Worm (Caenorhabditis elegans) whole organism, mixed stage, embryonic: ENCODE results near the gene C04C3.4.

Source experiments
- M03D4.4 ChIP-seq: sonication (generic microtip); optimal IDR thresholded peaks from 2 replicates; lab custom pipeline; 2017; ENCODE audit warnings: mild to moderate bottlenecking, missing genetic modification characterization, missing compliant biosample characterization
- bed-3 ChIP-seq: fragments of 200-800 bp; sonication (Bioruptor generic); optimal IDR thresholded peaks from 3 replicates; lab custom pipeline; 2018; ENCODE audit warnings: mild to moderate bottlenecking, missing genetic modification characterization, moderate library complexity, missing compliant biosample characterization
- blmp-1 ChIP-seq: fragments of 150-350 bp; optimal IDR thresholded peaks from 2 replicates; lab custom pipeline; 2014; ENCODE audit warnings: missing biosample characterization, missing genetic modification characterization
- ceh-39 ChIP-seq: fragments of 150-350 bp; optimal IDR thresholded peaks from 2 replicates; lab custom pipeline; 2014; ENCODE audit warnings: missing biosample characterization, missing genetic modification characterization
- ceh-43 ChIP-seq: fragments of 200-800 bp; sonication (Bioruptor generic); optimal IDR thresholded peaks from 2 replicates; lab custom pipeline; 2018; ENCODE audit warnings: mild to moderate bottlenecking, missing genetic modification characterization, moderate library complexity, missing compliant biosample characterization
- ceh-83 ChIP-seq: fragments of 200-800 bp; sonication (Bioruptor generic); optimal IDR thresholded peaks from 2 replicates; lab custom pipeline; 2018; ENCODE audit warnings: mild to moderate bottlenecking, missing genetic modification characterization, missing compliant biosample characterization
- ces-1 ChIP-seq: fragments of 150-350 bp; optimal IDR thresholded peaks from 2 replicates; lab custom pipeline; 2014; ENCODE audit warnings: missing biosample characterization, missing genetic modification reagents, missing genetic modification characterization
- cnd-1 ChIP-seq: fragments of 200-800 bp; sonication (Bioruptor generic); optimal IDR thresholded peaks from 2 replicates; lab custom pipeline; 2018; ENCODE audit warnings: mild to moderate bottlenecking, missing genetic modification characterization, missing compliant biosample characterization
- drap-1 ChIP-seq: fragments of 200-800 bp; sonication (Bioruptor generic); optimal IDR thresholded peaks from 3 replicates; lab custom pipeline; 2018; ENCODE audit warnings: mild to moderate bottlenecking, missing genetic modification characterization, missing compliant biosample characterization
- elt-1 ChIP-seq: sonication (generic microtip); optimal IDR thresholded peaks from 2 replicates; lab custom pipeline; 2017; ENCODE audit warnings: missing genetic modification characterization, mild to moderate bottlenecking, missing compliant biosample characterization, antibody characterized with exemption, moderate library complexity, borderline replicate concordance; ENCODE audit not compliant: insufficient read depth
- elt-3 ChIP-seq: fragments of 150-350 bp; optimal IDR thresholded peaks from 2 replicates; lab custom pipeline; 2014; ENCODE audit warnings: missing biosample characterization, missing genetic modification characterization
- flh-1 ChIP-seq: fragments of 200-800 bp; sonication (Bioruptor generic); optimal IDR thresholded peaks from 2 replicates; lab custom pipeline; 2018; ENCODE audit warnings: mild to moderate bottlenecking, missing genetic modification characterization, moderate library complexity, missing compliant biosample characterization
- ham-2 ChIP-seq: fragments of 200-800 bp; sonication (Bioruptor generic); optimal IDR thresholded peaks from 2 replicates; lab custom pipeline; 2018; ENCODE audit warnings: mild to moderate bottlenecking, missing genetic modification characterization, missing compliant biosample characterization
- hlh-1 ChIP-seq: fragments of 150-350 bp; optimal IDR thresholded peaks from 2 replicates; lab custom pipeline; 2014; ENCODE audit warnings: missing biosample characterization, missing genetic modification reagents, missing genetic modification characterization
- lin-13 ChIP-seq: fragments of 150-350 bp; optimal IDR thresholded peaks from 2 replicates; lab custom pipeline; 2014; ENCODE audit warnings: missing biosample characterization, missing genetic modification characterization
- lin-32 ChIP-seq: fragments of 200-800 bp; sonication (Bioruptor generic); optimal IDR thresholded peaks from 2 replicates; lab custom pipeline; 2018; ENCODE audit warnings: mild to moderate bottlenecking, missing genetic modification characterization, missing compliant biosample characterization
- lsy-2 ChIP-seq: fragments of 150-350 bp; optimal IDR thresholded peaks from 2 replicates; lab custom pipeline; 2014; ENCODE audit warnings: missing biosample characterization, missing genetic modification characterization
- mab-5 ChIP-seq: fragments of 150-350 bp; optimal IDR thresholded peaks from 2 replicates; lab custom pipeline; 2014; ENCODE audit warnings: missing biosample characterization, missing genetic modification characterization
- mep-1 ChIP-seq: fragments of 150-350 bp; optimal IDR thresholded peaks from 2 replicates; lab custom pipeline; 2017; ENCODE audit warnings: missing biosample characterization, missing genetic modification reagents, missing genetic modification characterization, inconsistent platforms
- mls-2 ChIP-seq: sonication (generic microtip); optimal IDR thresholded peaks from 2 replicates; lab custom pipeline; 2016; ENCODE audit warnings: mild to moderate bottlenecking, missing genetic modification characterization, moderate library complexity, missing compliant biosample characterization
- nhr-12 ChIP-seq: fragments of 150-350 bp; optimal IDR thresholded peaks from 2 replicates; lab custom pipeline; 2014; ENCODE audit warnings: missing biosample characterization, missing genetic modification characterization
- nhr-2 ChIP-seq: fragments of 150-350 bp; optimal IDR thresholded peaks from 2 replicates; lab custom pipeline; 2014; ENCODE audit warnings: missing biosample characterization, missing genetic modification characterization
- nhr-237 ChIP-seq: fragments of 150-350 bp; optimal IDR thresholded peaks from 2 replicates; lab custom pipeline; 2014; ENCODE audit warnings: missing biosample characterization, missing genetic modification characterization
- nhr-28 ChIP-seq: fragments of 150-350 bp; optimal IDR thresholded peaks from 2 replicates; lab custom pipeline; 2014; ENCODE audit warnings: missing biosample characterization, missing genetic modification characterization
- nhr-76 ChIP-seq: sonication (generic microtip); optimal IDR thresholded peaks from 2 replicates; lab custom pipeline; 2017; ENCODE audit warnings: missing biosample characterization, missing genetic modification characterization
- pha-4 ChIP-seq: fragments of 150-350 bp; optimal IDR thresholded peaks from 2 replicates; lab custom pipeline; 2018; ENCODE audit warnings: missing biosample characterization, missing genetic modification reagents, missing genetic modification characterization
- sem-2 ChIP-seq: fragments of 200-800 bp; sonication (Bioruptor generic); optimal IDR thresholded peaks from 2 replicates; lab custom pipeline; 2018; ENCODE audit warnings: mild to moderate bottlenecking, missing genetic modification characterization, missing compliant biosample characterization
- snpc-4 ChIP-seq: fragments of 150-350 bp; optimal IDR thresholded peaks from 2 replicates; lab custom pipeline; 2014; ENCODE audit warnings: missing biosample characterization, missing genetic modification characterization
- sptf-1 ChIP-seq: sonication (generic microtip); optimal IDR thresholded peaks from 2 replicates; lab custom pipeline; 2017; ENCODE audit warnings: mild to moderate bottlenecking, missing genetic modification characterization, moderate library complexity, missing compliant biosample characterization
- tbx-8 ChIP-seq: fragments of 200-800 bp; sonication (Bioruptor generic); optimal IDR thresholded peaks from 2 replicates; lab custom pipeline; 2018; ENCODE audit warnings: mild to moderate bottlenecking, missing genetic modification characterization, moderate library complexity, missing compliant biosample characterization
- unc-120 ChIP-seq: sonication (generic microtip); optimal IDR thresholded peaks from 2 replicates; lab custom pipeline; 2017; ENCODE audit warnings: missing genetic modification characterization, missing compliant biosample characterization; ENCODE audit not compliant: poor library complexity, severe bottlenecking
- unc-39 ChIP-seq: fragments of 150-350 bp; optimal IDR thresholded peaks from 2 replicates; lab custom pipeline; 2014; ENCODE audit warnings: missing biosample characterization, missing genetic modification characterization
- unc-62 ChIP-seq: fragments of 150-350 bp; optimal IDR thresholded peaks from 2 replicates; lab custom pipeline; 2014; ENCODE audit warnings: missing biosample characterization, missing genetic modification reagents, missing genetic modification characterization
- zip-8 ChIP-seq: fragments of 150-350 bp; optimal IDR thresholded peaks from 2 replicates; lab custom pipeline; 2014; ENCODE audit warnings: missing biosample characterization, missing genetic modification characterization
- ztf-11 ChIP-seq: fragments of 150-350 bp; optimal IDR thresholded peaks from 2 replicates; lab custom pipeline; 2014; ENCODE audit warnings: missing biosample characterization, missing genetic modification characterization

The C04C3.4 gene

DNA sequence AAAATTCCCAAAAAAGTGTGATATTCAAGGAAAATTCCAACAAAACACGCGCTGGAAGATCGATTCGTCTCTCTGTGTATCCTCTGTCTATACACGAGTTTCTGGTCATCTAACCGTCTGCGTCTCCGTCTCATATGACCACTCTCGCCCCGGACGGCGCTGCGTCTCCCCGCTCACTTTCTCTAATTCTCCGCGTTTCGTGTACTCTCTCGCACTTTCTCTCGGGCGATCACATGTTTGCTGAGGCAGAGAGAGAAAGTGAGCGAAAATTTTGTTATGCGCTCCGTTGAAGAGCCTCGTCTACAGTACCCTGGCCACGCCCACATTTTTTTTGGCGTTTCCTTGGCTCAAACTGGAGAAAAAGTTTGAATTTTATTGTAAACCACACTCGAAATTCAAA lies 9.6 kb upstream of the C04C3.4 start:
- TF ChIP-seq pha-4 (peak; percentile 52), sem-2 (no peak), nhr-237 (tag; lab: Kevin White, UChicago) (peak; percentile 29), lsy-2 (peak; percentile 82), blmp-1 (tag; lab: Kevin White, UChicago) (peak; percentile 95), nhr-12 (no peak), ces-1 (peak; percentile 78), ceh-43 (GFP tag; lab: Kevin White, UChicago) (no peak), cnd-1 (no peak), hlh-1 (peak; percentile 70), mep-1 (tag; lab: Kevin White, UChicago) (peak; percentile 51), drap-1 (GFP tag; lab: Kevin White, UChicago) (peak; percentile 2), ham-2 (GFP tag; lab: Kevin White, UChicago) (peak; percentile 68)

- TF ChIP-seq mls-2 (tag; lab: Kevin White, UChicago) (no peak), unc-39 (tag; lab: Kevin White, UChicago) (no peak), sptf-1 (tag; lab: Kevin White, UChicago) (peak; percentile 28), zip-8 (tag; lab: Kevin White, UChicago) (no peak), snpc-4 (no peak), ham-2 (GFP tag; lab: Kevin White, UChicago) (no peak), bed-3 (GFP tag; lab: Kevin White, UChicago) (no peak), tbx-8 (GFP tag; lab: Kevin White, UChicago) (no peak), ceh-83 (GFP tag; lab: Kevin White, UChicago) (no peak), elt-1 (tag; lab: Kevin White, UChicago) (no peak), hlh-1 (no peak), ceh-39 (tag; lab: Kevin White, UChicago) (no peak), ces-1 (peak; percentile 34), mep-1 (tag; lab: Kevin White, UChicago) (peak; percentile 51), ceh-43 (GFP tag; lab: Kevin White, UChicago) (no peak), lsy-2 (peak; percentile 57), nhr-12 (no peak), nhr-2 (peak; percentile 1), drap-1 (GFP tag; lab: Kevin White, UChicago) (no peak), lin-32 (GFP tag; lab: Kevin White, UChicago) (no peak), unc-120 (tag; lab: Kevin White, UChicago) (peak; percentile 73), lin-13 (tag; lab: Kevin White, UChicago) (peak; percentile 14), sem-2 (no peak), M03D4.4 (tag; lab: Kevin White, UChicago) (no peak), mab-5 (tag; lab: Kevin White, UChicago) (no peak), unc-62 (GFP tag; lab: Kevin White, UChicago) (no peak), pha-4 (peak; percentile 59), ztf-11 (tag; lab: Kevin White, UChicago) (no peak), nhr-237 (tag; lab: Kevin White, UChicago) (peak; percentile 15), elt-3 (no peak), cnd-1 (no peak), nhr-28 (tag; lab: Kevin White, UChicago) (no peak), blmp-1 (tag; lab: Kevin White, UChicago) (no peak), nhr-76 (tag; lab: Kevin White, UChicago) (no peak), flh-1 (GFP tag; lab: Kevin White, UChicago) (no peak)
- TF ChIP-seq, all 35 proteins: peak for 9
These were observed 8.6 kb upstream of the C04C3.4 start, which contains the start of gene mai-2 for ce11 chrIV:3385337-3386215. Gene mai-2, plus strand, starts transcription at chrIV:3385910.
